Fruit fly (Drosophila melanogaster) whole organism, adult: ENCODE measurements around the gene Mob2.

Experiments
- CG11617 ChIP-seq: fragments of 200-800 bp; sonication (Bioruptor generic); optimal IDR thresholded peaks from 2 replicates; lab custom pipeline; 2017; ENCODE audit warnings: mild to moderate bottlenecking, missing biosample characterization, missing genetic modification reagents, missing genetic modification characterization
- CG12768 ChIP-seq: fragments of 200-800 bp; sonication (Bioruptor generic); optimal IDR thresholded peaks from 2 replicates; lab custom pipeline; 2017; ENCODE audit warnings: missing biosample characterization, missing genetic modification characterization, mild to moderate bottlenecking, moderate library complexity, missing genetic modification reagents
- CG14711 ChIP-seq: fragments of 200-800 bp; sonication (Bioruptor generic); optimal IDR thresholded peaks from 2 replicates; lab custom pipeline; 2018; ENCODE audit warnings: missing biosample characterization, mild to moderate bottlenecking, missing genetic modification characterization, moderate library complexity
- CG1620 ChIP-seq: fragments of 200-800 bp; sonication (Bioruptor generic); optimal IDR thresholded peaks from 2 replicates; lab custom pipeline; 2016; ENCODE audit warnings: missing biosample characterization, missing genetic modification characterization
- CG33017 ChIP-seq: fragments of 200-800 bp; sonication (Bioruptor generic); optimal IDR thresholded peaks from 2 replicates; lab custom pipeline; 2018; ENCODE audit warnings: missing biosample characterization, mild to moderate bottlenecking, missing genetic modification characterization, moderate library complexity
- CG5204 ChIP-seq: fragments of 200-800 bp; sonication (Bioruptor generic); optimal IDR thresholded peaks from 2 replicates; lab custom pipeline; 2016; ENCODE audit warnings: missing biosample characterization, missing genetic modification characterization
- CG7045 ChIP-seq: fragments of 200-800 bp; sonication (Bioruptor generic); optimal IDR thresholded peaks from 2 replicates; lab custom pipeline; 2017; ENCODE audit warnings: missing biosample characterization, mild to moderate bottlenecking, missing genetic modification characterization
- CG7101 ChIP-seq: fragments of 200-800 bp; sonication (Bioruptor generic); optimal IDR thresholded peaks from 2 replicates; lab custom pipeline; 2018; ENCODE audit warnings: missing biosample characterization, mild to moderate bottlenecking, missing genetic modification characterization, moderate library complexity
- Clk ChIP-seq: fragments of 200-800 bp; sonication (Bioruptor generic); optimal IDR thresholded peaks from 2 replicates; lab custom pipeline; 2017; ENCODE audit warnings: missing biosample characterization, missing genetic modification characterization
- Crg-1 ChIP-seq: fragments of 200-800 bp; sonication (Bioruptor generic); optimal IDR thresholded peaks from 2 replicates; lab custom pipeline; 2016; ENCODE audit warnings: missing biosample characterization, missing genetic modification characterization
- Hr96 ChIP-seq: fragments of 200-800 bp; sonication (Bioruptor generic); optimal IDR thresholded peaks from 2 replicates; lab custom pipeline; 2016; ENCODE audit warnings: missing biosample characterization, missing genetic modification characterization
- Mnt ChIP-seq: fragments of 200-800 bp; sonication (Bioruptor generic); optimal IDR thresholded peaks from 2 replicates; lab custom pipeline; 2016; ENCODE audit warnings: missing biosample characterization, mild to moderate bottlenecking, missing genetic modification characterization
- bab1 ChIP-seq: fragments of 200-800 bp; sonication (Bioruptor generic); optimal IDR thresholded peaks from 3 replicates; lab custom pipeline; 2019; ENCODE audit warnings: missing biosample characterization, mild to moderate bottlenecking, missing genetic modification characterization, moderate library complexity
- cic ChIP-seq: fragments of 200-800 bp; sonication (Bioruptor generic); optimal IDR thresholded peaks from 2 replicates; lab custom pipeline; 2017; ENCODE audit warnings: missing biosample characterization, mild to moderate bottlenecking, missing genetic modification characterization, moderate library complexity
- cnc ChIP-seq, 2 experiments: fragments of >200 bp; optimal IDR thresholded peaks; 2 replicates each; lab custom pipeline; 2017
- kay ChIP-seq: fragments of 200-800 bp; sonication (Bioruptor generic); peaks from one replicate; lab custom pipeline; 2016; ENCODE audit warnings: missing biosample characterization, missing genetic modification characterization, borderline replicate concordance
- ovo ChIP-seq: fragments of 200-800 bp; sonication (Bioruptor generic); optimal IDR thresholded peaks from 2 replicates; lab custom pipeline; 2016; ENCODE audit warnings: missing biosample characterization, missing genetic modification characterization
- pad ChIP-seq: fragments of 200-800 bp; sonication (Bioruptor generic); optimal IDR thresholded peaks from 3 replicates; lab custom pipeline; 2017; ENCODE audit warnings: missing biosample characterization, missing genetic modification characterization, mild to moderate bottlenecking, moderate library complexity, missing genetic modification reagents
- tj ChIP-seq: fragments of 200-800 bp; sonication (Bioruptor generic); optimal IDR thresholded peaks from 3 replicates; lab custom pipeline; 2017; ENCODE audit warnings: missing biosample characterization, mild to moderate bottlenecking, missing genetic modification characterization, moderate library complexity
- toe ChIP-seq: fragments of 200-800 bp; sonication (Bioruptor generic); optimal IDR thresholded peaks from 2 replicates; lab custom pipeline; 2016; ENCODE audit warnings: missing biosample characterization, missing genetic modification characterization

Gene Mob2

DNA sequence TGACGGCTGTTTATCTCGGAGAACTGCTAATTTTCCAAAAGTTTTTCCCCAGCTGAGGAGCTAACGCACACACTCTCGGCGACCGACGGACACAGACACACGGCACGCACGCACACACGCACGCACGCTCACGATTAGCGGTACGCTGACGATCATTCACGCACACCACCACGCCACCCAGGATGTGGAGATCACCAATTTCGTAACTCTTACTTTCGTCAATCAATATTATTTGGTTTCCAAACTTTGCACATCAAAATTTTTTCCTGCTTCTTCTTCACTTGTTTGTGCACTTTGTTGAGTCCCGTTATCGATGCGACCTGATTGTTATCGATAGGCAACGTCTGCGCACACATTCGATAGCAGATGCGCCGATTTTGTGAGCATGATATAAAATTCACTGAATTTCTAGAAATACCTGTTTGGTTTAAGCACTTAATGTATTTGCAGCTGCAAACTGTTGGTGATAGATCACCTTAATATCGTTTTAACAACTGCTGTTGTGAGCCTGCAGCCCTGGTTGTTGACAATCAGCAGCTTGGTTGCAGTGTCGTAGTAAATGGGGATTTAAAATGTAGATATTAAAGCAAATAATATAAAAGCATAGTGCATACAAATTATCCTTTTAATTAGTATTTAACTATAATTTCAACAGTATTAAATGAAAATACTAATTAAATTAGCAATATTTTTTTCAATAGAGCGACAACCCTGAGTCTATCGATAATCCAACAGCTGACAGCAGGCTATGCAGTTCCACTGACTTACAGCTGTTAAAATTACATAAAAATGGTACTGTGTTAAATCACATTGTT is at the start of gene Mob2, which contains the start of gene CG7394:
Mob2 (minus strand) TSS at position 288 of the 815 bp plus-strand sequence.
CG7394 (plus strand) TSS at position 51 of the 815 bp plus-strand sequence.
- peak; percentile 80 for TF ChIP-seq Mnt
- TF ChIP-seq Crg-1 (GFP tag; lab: Kevin White, UChicago): peak; percentile 84
- peak; percentile 82 for TF ChIP-seq CG1620 (GFP tag; lab: Kevin White, UChicago)
- peak; percentile 76 for TF ChIP-seq tj (GFP tag; lab: Kevin White, UChicago)
- TF ChIP-seq cnc (optimal IDR thresholded peaks at IDR 0.05; lab: Kevin White, UChicago): no peak
- TF ChIP-seq CG7101: peak; percentile 94
- peak; percentile 86 for TF ChIP-seq Clk
- TF ChIP-seq CG5204: peak; percentile 92
- TF ChIP-seq ovo (GFP tag; lab: Kevin White, UChicago): peak; percentile 83
- peak; percentile 97 for TF ChIP-seq bab1 (GFP tag; lab: Kevin White, UChicago)
- TF ChIP-seq CG7045 (GFP tag; lab: Kevin White, UChicago): peak; percentile 95
- TF ChIP-seq kay: peak; percentile 96
- peak; percentile 53 for TF ChIP-seq cic (GFP tag; lab: Kevin White, UChicago)
- TF ChIP-seq CG14711 (tag; lab: Kevin White, UChicago): peak; percentile 99
- TF ChIP-seq toe (GFP tag; lab: Kevin White, UChicago): peak; percentile 88
- TF ChIP-seq CG11617 (GFP tag; lab: Kevin White, UChicago): peak; percentile 94
- peak; percentile 72 for TF ChIP-seq pad (GFP tag; lab: Kevin White, UChicago)
- TF ChIP-seq Hr96 (GFP tag; lab: Kevin White, UChicago): peak; percentile 78
- peak; percentile 87 for TF ChIP-seq CG12768 (GFP tag; lab: Kevin White, UChicago)
- peak; percentile 91 for TF ChIP-seq CG33017 (tag; lab: Kevin White, UChicago)

DNA sequence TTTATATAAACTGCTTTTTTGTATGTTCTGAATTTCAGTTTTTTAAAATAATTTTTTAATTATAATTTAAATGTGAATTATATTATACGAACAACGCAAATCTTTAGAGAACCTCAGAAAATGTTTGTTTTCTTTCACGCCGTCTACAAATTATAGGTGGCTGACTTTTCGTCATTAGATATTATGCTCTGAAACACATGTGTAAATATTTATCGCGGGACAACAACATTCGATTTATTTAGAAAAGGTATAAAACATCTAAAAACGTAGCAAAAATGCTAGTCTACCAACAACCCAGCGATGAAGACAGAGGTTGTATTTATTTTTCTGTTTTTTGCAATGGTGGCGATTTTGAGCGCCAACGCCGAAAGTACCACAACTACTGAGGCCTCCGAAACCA is 47.8 kb upstream of the Mob2 start, which contains the start of gene CG42832:
CG42832 (plus strand) TSS at position 301 of the 400 bp plus-strand sequence.
- no peak for TF ChIP-seq Mnt
- no peak for TF ChIP-seq CG7101
- TF ChIP-seq Crg-1 (GFP tag; lab: Kevin White, UChicago): no peak
- no peak for TF ChIP-seq toe (GFP tag; lab: Kevin White, UChicago)
- no peak for TF ChIP-seq CG7045 (GFP tag; lab: Kevin White, UChicago)
- TF ChIP-seq kay: no peak
- TF ChIP-seq cnc (optimal IDR thresholded peaks at IDR 0.05; lab: Kevin White, UChicago): no peak
- TF ChIP-seq CG12768 (GFP tag; lab: Kevin White, UChicago): no peak
- no peak for TF ChIP-seq CG5204
- TF ChIP-seq cic (GFP tag; lab: Kevin White, UChicago): no peak
- no peak for TF ChIP-seq CG33017 (tag; lab: Kevin White, UChicago)
- no peak for TF ChIP-seq CG1620 (GFP tag; lab: Kevin White, UChicago)
- no peak for TF ChIP-seq tj (GFP tag; lab: Kevin White, UChicago)
- TF ChIP-seq ovo (GFP tag; lab: Kevin White, UChicago): no peak
- TF ChIP-seq Hr96 (GFP tag; lab: Kevin White, UChicago): no peak

DNA sequence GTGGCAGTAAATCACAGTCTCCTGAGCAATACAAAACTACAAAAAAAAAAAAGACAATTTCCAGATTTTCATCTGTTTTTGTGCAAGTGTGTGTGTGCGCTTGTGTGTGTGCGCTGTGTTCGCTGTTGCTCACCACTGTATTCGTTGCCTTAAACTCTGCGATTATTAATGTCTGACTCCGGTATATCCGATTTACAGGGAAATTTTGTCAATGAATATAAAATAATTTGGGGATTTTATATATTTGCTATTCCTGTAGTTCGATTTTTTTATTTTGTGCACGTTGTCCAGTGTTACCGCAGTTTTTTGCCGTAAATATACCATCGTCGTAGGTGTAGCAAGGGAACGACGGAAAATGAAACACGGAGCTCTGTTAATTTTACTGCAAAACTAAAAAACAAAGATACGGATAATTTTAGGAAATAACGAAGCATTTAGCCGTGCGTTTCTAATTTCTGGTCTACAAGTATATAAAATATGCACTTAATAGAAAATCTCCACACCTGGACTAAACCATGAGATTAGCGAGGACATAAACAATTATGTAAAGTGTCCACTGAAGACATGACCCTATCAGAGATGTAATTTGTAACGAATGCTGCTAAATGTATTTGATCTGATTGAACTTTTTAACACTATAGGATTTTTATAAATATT is 47.2 kb upstream of the Mob2 start, which contains the start of gene Duba:
Duba (minus strand) TSS at position 313 of the 657 bp plus-strand sequence.
- TF ChIP-seq CG7045 (GFP tag; lab: Kevin White, UChicago): no peak
- no peak for TF ChIP-seq cic (GFP tag; lab: Kevin White, UChicago)
- TF ChIP-seq cnc (optimal IDR thresholded peaks at IDR 0.05; lab: Kevin White, UChicago): no peak
- TF ChIP-seq Mnt: peak; percentile 44
- no peak for TF ChIP-seq Crg-1 (GFP tag; lab: Kevin White, UChicago)
- peak; percentile 23 for TF ChIP-seq CG5204
- no peak for TF ChIP-seq ovo (GFP tag; lab: Kevin White, UChicago)
- no peak for TF ChIP-seq Clk
- TF ChIP-seq CG7101: no peak
- no peak for TF ChIP-seq bab1 (GFP tag; lab: Kevin White, UChicago)
- no peak for TF ChIP-seq pad (GFP tag; lab: Kevin White, UChicago)

DNA sequence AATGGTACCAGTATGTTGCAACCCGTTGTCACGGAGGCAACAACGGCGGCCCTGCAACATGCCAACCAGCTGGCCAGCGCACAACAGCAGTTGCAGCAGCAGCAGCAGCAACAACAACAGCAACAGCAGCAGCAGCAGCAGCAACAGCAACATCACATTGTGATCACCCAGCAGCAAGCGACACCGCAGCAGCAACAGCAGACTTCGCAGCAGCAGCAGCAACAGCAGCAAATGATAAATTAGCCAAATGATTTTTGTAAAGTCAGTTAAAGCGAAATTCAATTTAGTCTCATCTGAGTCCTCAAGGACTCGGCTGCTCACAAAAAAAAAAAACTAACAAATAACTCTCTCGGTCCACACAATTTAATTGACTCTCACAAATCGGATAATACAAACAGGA is 42.2 kb upstream of the Mob2 start:
- TF ChIP-seq CG33017 (tag; lab: Kevin White, UChicago) (no peak), CG11617 (GFP tag; lab: Kevin White, UChicago) (no peak), CG14711 (tag; lab: Kevin White, UChicago) (no peak), cic (GFP tag; lab: Kevin White, UChicago) (no peak), tj (GFP tag; lab: Kevin White, UChicago) (no peak), Mnt (no peak), CG12768 (GFP tag; lab: Kevin White, UChicago) (no peak), ovo (GFP tag; lab: Kevin White, UChicago) (no peak), pad (GFP tag; lab: Kevin White, UChicago) (no peak)

DNA sequence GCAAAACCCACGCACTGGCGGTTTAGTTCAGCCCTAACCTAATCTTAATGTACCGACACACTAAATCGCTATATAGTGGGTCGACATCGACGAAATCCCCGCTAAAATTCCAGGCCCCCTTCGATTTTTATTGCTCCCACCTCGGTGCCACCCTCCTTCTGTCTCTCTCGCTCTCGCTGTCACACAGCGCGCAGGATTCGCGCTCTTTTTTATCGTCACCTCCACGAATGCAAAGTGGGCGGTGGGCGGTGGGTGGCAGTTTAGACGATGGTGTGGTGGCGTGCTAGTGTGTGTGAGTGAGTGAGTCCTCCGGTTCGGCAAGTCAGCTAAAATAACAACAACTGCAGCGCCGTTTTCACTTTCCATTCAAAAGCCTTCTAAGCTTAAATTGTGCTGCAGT is 40.0 kb upstream of the Mob2 start:
- TF ChIP-seq CG5204: no peak

DNA sequence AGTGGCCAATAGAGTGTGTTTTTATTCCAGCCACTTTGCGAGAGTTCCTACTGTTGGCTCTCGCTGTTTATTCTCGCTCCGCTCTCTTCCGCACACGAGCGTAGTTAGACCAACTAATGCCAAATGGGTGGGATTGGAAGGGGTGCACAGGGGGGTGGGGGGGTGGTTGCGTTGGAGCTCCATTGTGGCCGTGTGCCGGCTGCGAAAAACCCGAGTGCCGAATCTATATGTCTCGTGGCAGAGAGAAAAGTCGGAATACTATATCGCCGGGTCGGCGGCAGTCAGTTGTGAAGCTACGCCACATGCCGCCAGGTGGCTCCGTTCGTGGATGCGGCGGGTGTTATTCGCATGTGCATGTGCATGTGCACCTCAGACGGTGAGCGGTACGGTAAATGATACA is 39.1 kb upstream of the Mob2 start:
- no peak for TF ChIP-seq CG14711 (tag; lab: Kevin White, UChicago)
- TF ChIP-seq Mnt: peak; percentile 6
- no peak for TF ChIP-seq CG11617 (GFP tag; lab: Kevin White, UChicago)
